Worm (Caenorhabditis elegans): ENCODE results near the gene tag-266.

DNA sequence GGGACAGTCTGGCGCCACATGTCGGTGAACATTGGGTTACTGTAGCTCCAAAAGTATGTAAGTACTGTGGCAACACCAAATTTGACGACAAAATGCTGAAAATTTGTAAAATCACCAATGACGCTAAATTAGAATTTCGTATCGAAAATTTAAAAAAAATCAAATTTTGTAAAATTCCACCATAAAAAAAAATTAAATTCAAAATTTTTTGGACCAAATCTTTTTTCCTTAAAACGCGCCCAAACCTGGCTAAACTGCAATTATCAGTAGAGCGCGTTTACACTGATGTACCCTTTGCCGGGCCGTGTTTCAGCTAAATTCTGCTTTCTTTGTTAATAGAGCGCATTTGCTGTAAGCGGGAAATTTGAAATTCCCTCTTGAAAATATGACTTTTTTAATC is 8.6 kb downstream of the tag-266 start, which contains the start of gene T19C3.6:
- TF ChIP-seq pha-4 (tag; optimal IDR thresholded peaks at IDR 0.05): no peak
- no peak for TF ChIP-seq unc-62 (GFP tag; optimal IDR thresholded peaks at IDR 0.05)
- no peak for TF ChIP-seq snpc-4 (tag; optimal IDR thresholded peaks at IDR 0.05)
- TF ChIP-seq aly-2 (tag; optimal IDR thresholded peaks at IDR 0.05): no peak
- no peak for TF ChIP-seq nhr-25 (tag; optimal IDR thresholded peaks at IDR 0.05)
- no peak for TF ChIP-seq elt-1 (tag; optimal IDR thresholded peaks at IDR 0.05)
- no peak for TF ChIP-seq mdl-1 (tag; optimal IDR thresholded peaks at IDR 0.05)
- TF ChIP-seq fkh-2 (tag; optimal IDR thresholded peaks at IDR 0.05): no peak
- no peak for TF ChIP-seq ama-1 (optimal IDR thresholded peaks at IDR 0.05)
- TF ChIP-seq nhr-11 (tag; optimal IDR thresholded peaks at IDR 0.05): no peak
- TF ChIP-seq lin-39 (tag; optimal IDR thresholded peaks at IDR 0.05): no peak
- no peak for TF ChIP-seq elt-2 (tag; optimal IDR thresholded peaks at IDR 0.05)
